Worm (Caenorhabditis elegans) whole organism, L4 larva: ENCODE results near the gene srh-38.
"Not testable (repeated sequence)": the region's sequence is repeated elsewhere in the genome, so short reads cannot be mapped to it uniquely, and the experiment has no call there.

Experiments used
- F26F4.8 ChIP-seq: fragments of 200-800 bp; sonication (Bioruptor generic); conservative IDR thresholded peaks from 2 replicates; pipeline ENCODE4 v1.3.6; 2022; ENCODE audit warnings: missing genetic modification characterization, missing compliant biosample characterization
- F44E2.7 ChIP-seq: fragments of 200-800 bp; sonication (Bioruptor generic); IDR thresholded peaks from 2 replicates; pipeline ENCODE4 v2.1.2; 2022; ENCODE audit warnings: missing genetic modification characterization, missing compliant biosample characterization
- T26A8.4 ChIP-seq: fragments of 200-800 bp; sonication (Bioruptor generic); IDR thresholded peaks from 2 replicates; pipeline ENCODE4 v1.3.6; 2022; ENCODE audit warnings: missing genetic modification characterization, missing compliant biosample characterization
- Y48G9A.11 ChIP-seq: fragments of 200-800 bp; sonication (Bioruptor generic); IDR thresholded peaks from 2 replicates; pipeline ENCODE4 v1.3.6; 2022; ENCODE audit warnings: missing genetic modification reagents, missing genetic modification characterization, missing compliant biosample characterization
- ama-1 ChIP-seq: fragments of 150-350 bp; optimal IDR thresholded peaks from 2 replicates; lab custom pipeline; 2014; ENCODE audit warnings: inconsistent platforms, mixed read lengths
- ceh-44 ChIP-seq: fragments of 200-800 bp; sonication (Bioruptor generic); IDR thresholded peaks from 2 replicates; pipeline ENCODE4 v1.3.6; 2022; ENCODE audit warnings: missing genetic modification reagents, missing genetic modification characterization, missing compliant biosample characterization
- daf-19 ChIP-seq: fragments of 200-800 bp; sonication (Bioruptor generic); conservative IDR thresholded peaks from 2 replicates; pipeline ENCODE4 v1.3.6; 2022; ENCODE audit warnings: missing genetic modification characterization, missing compliant biosample characterization
- dmd-6 ChIP-seq: fragments of 200-800 bp; sonication (Bioruptor generic); IDR thresholded peaks from 2 replicates; pipeline ENCODE4 v1.3.6; 2022; ENCODE audit warnings: missing genetic modification reagents, missing genetic modification characterization, missing compliant biosample characterization
- dmd-8 ChIP-seq: fragments of 200-800 bp; sonication (Bioruptor generic); IDR thresholded peaks from 2 replicates; pipeline ENCODE4 v1.3.6; 2022; ENCODE audit warnings: missing genetic modification characterization, missing compliant biosample characterization
- egl-27 ChIP-seq: sonication (generic microtip); optimal IDR thresholded peaks from 3 replicates; lab custom pipeline; 2017; ENCODE audit warnings: missing biosample characterization, missing genetic modification reagents, missing genetic modification characterization
- fkh-10 ChIP-seq: fragments of 150-350 bp; optimal IDR thresholded peaks from 2 replicates; lab custom pipeline; 2014; ENCODE audit warnings: missing biosample characterization, missing genetic modification reagents, missing genetic modification characterization
- fos-1 ChIP-seq: fragments of 150-350 bp; optimal IDR thresholded peaks from 2 replicates; lab custom pipeline; 2014; ENCODE audit warnings: missing biosample characterization, missing genetic modification characterization
- gei-8 ChIP-seq: fragments of 200-800 bp; sonication (Bioruptor generic); optimal IDR thresholded peaks from 2 replicates; lab custom pipeline; 2018; ENCODE audit warnings: mild to moderate bottlenecking, missing genetic modification characterization, missing compliant biosample characterization
- hmg-1.1 ChIP-seq: fragments of 200-800 bp; sonication (Bioruptor generic); IDR thresholded peaks from 2 replicates; pipeline ENCODE4 v1.3.6; 2022; ENCODE audit warnings: missing genetic modification reagents, missing genetic modification characterization, missing compliant biosample characterization
- jun-1 ChIP-seq: fragments of 150-350 bp; optimal IDR thresholded peaks from 2 replicates; lab custom pipeline; 2014; ENCODE audit warnings: missing biosample characterization, missing genetic modification reagents, missing genetic modification characterization
- lin-38 ChIP-seq: fragments of 200-800 bp; sonication (Bioruptor generic); IDR thresholded peaks from 2 replicates; pipeline ENCODE4 v1.3.6; 2022; ENCODE audit warnings: missing genetic modification reagents, missing genetic modification characterization, missing compliant biosample characterization
- lsy-2 ChIP-seq, 2 experiments: fragments of 150-350 bp in 1 of 2; sonication (generic microtip) in 1 of 2; optimal IDR thresholded peaks; 2 replicates each; lab custom pipeline; 2014 to 2017; ENCODE audit warnings: missing biosample characterization in 2 of 2, missing genetic modification characterization in 2 of 2
- mdl-1 ChIP-seq, 2 experiments: fragments of 150-350 bp in 1 of 2; sonication (generic microtip) in 1 of 2; optimal IDR thresholded peaks; 2 replicates each; lab custom pipeline; 2014 to 2017; ENCODE audit warnings: missing biosample characterization in 2 of 2, missing genetic modification characterization in 2 of 2
- mes-2 ChIP-seq: sonication (generic microtip); optimal IDR thresholded peaks from 2 replicates; lab custom pipeline; 2016; ENCODE audit warnings: missing genotype, mild to moderate bottlenecking, missing genetic modification characterization, missing compliant biosample characterization; ENCODE audit not compliant: poor library complexity, severe bottlenecking
- mxl-3 ChIP-seq: fragments of 200-800 bp; sonication (Bioruptor generic); optimal IDR thresholded peaks from 2 replicates; lab custom pipeline; 2018; ENCODE audit warnings: mild to moderate bottlenecking, missing genetic modification characterization, missing compliant biosample characterization
- nhr-111 ChIP-seq: fragments of 200-800 bp; sonication (Bioruptor generic); optimal IDR thresholded peaks from 2 replicates; lab custom pipeline; 2018; ENCODE audit warnings: mild to moderate bottlenecking, missing genetic modification characterization, missing compliant biosample characterization
- nhr-25 ChIP-seq: sonication (generic microtip); optimal IDR thresholded peaks from 2 replicates; lab custom pipeline; 2017; ENCODE audit warnings: missing genetic modification characterization, mild to moderate bottlenecking, missing compliant biosample characterization, antibody characterized with exemption, moderate library complexity, borderline replicate concordance; ENCODE audit not compliant: insufficient read depth
- nhr-42 ChIP-seq: fragments of 200-800 bp; sonication (Bioruptor generic); IDR thresholded peaks from 2 replicates; pipeline ENCODE4 v1.3.6; 2022; ENCODE audit warnings: missing genetic modification characterization, missing compliant biosample characterization
- pha-4 ChIP-seq, 2 experiments: fragments of 150-350 bp in 1 of 2; fragments of 200-800 bp in 1 of 2; sonication (Bioruptor generic) in 1 of 2; IDR thresholded peaks in 1 of 2; optimal IDR thresholded peaks in 1 of 2; 2 replicates each; pipeline versions ENCODE4 v1.3.6 to Lab custom; 2014 to 2022; ENCODE audit warnings: missing genetic modification characterization in 2 of 2, missing genetic modification reagents in 2 of 2, missing biosample characterization in 1 of 2, missing compliant biosample characterization in 1 of 2
- php-3 ChIP-seq: fragments of 200-800 bp; sonication (Bioruptor generic); IDR thresholded peaks from 2 replicates; pipeline ENCODE4 v1.3.6; 2022; ENCODE audit warnings: missing genetic modification reagents, missing genetic modification characterization, missing compliant biosample characterization
- rbr-2 ChIP-seq: sonication (generic microtip); optimal IDR thresholded peaks from 2 replicates; lab custom pipeline; 2016; ENCODE audit warnings: missing genotype, missing genetic modification characterization, missing compliant biosample characterization
- saeg-2 ChIP-seq: fragments of 200-800 bp; sonication (Bioruptor generic); IDR thresholded peaks from 2 replicates; pipeline ENCODE4 v1.3.6; 2022; ENCODE audit warnings: missing genetic modification reagents, missing genetic modification characterization, missing compliant biosample characterization
- sdz-12 ChIP-seq: fragments of 200-800 bp; sonication (Bioruptor generic); optimal IDR thresholded peaks from 2 replicates; lab custom pipeline; 2018; ENCODE audit warnings: mild to moderate bottlenecking, missing genetic modification characterization, missing compliant biosample characterization
- skn-1 ChIP-seq: fragments of 150-350 bp; optimal IDR thresholded peaks from 2 replicates; lab custom pipeline; 2014; ENCODE audit warnings: missing biosample characterization, missing genetic modification characterization
- zag-1 ChIP-seq: fragments of 150-350 bp; optimal IDR thresholded peaks from 2 replicates; lab custom pipeline; 2014; ENCODE audit warnings: missing biosample characterization, missing genetic modification characterization
- ztf-7 ChIP-seq: fragments of 150-350 bp; optimal IDR thresholded peaks from 2 replicates; lab custom pipeline; 2014; ENCODE audit warnings: missing biosample characterization, missing genetic modification characterization

Gene srh-38

DNA sequence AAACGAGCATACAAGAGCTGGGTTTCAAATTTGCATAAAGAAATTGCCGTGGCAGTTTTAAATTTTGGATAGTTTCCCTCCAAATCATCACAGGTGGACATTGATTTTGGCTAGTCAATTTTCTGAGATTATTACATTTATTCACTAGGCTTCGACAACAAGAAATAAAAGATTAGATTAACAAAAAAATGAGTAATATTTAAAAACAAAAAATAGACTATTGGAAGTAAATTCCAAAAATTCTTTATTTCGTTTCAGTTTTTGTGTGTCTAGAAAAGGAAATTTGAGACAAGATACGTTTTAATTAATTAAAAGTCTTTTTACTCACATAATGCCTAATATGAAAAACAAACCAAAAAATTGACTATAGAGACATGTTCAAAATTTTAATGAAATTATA is 35.7 kb upstream of the srh-38 start, which contains the start of gene srw-142:
Gene srw-142 (minus strand): TSS at position 101 of the 400 bp plus-strand sequence.
- TF ChIP-seq zag-1 (no peak), nhr-111 (no peak)

DNA sequence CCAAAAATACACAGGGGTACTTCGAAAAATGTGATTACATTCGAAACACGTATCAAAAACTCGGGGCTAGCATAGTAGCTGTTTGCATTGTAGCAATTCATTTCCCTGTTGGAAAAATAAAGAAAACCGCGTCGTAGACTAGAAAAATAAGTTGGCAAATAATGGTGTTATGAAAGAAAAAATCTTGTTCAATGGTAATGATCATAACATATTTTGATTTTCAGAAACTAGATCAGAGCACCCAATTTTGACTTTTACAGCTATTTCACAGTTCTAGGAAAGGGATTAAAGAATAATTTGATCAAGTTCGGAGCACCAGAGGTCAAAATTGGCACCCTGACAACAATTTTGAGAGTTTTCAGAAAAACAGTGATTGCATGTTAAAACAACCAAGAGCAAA is 32.8 kb upstream of the srh-38 start, which contains the start of gene srh-248:
Gene srh-248 (minus strand): TSS at position 101 of the 400 bp plus-strand sequence.
- not testable (repeated sequence) for TF ChIP-seq jun-1; mdl-1 (tag; optimal IDR thresholded peaks at IDR 0.05; lab: Kevin White, UChicago); lin-38

DNA sequence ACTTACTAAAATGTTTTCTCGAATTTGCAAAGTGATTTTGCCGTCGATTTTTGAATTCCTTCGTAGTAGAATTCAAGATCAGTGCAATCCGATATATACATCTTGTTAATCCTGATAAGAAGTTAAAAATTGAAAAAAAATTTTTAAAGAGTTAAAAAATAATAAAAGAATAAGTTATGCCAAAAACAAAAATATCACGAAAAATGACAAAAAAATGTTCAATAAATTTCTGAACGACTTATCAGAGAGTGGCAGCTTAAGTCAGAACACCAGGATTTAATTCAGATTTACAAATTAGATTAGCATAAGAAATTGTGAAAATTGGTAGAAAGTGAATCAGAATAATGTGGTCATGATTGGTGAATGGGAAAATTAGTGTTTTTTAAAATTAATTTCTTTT is 29.6 kb upstream of the srh-38 start, which contains the start of gene srw-122:
Gene srw-122 (minus strand): TSS at position 101 of the 400 bp plus-strand sequence.
- not testable (repeated sequence) for TF ChIP-seq skn-1 (tag; lab: Kevin White, UChicago); jun-1; daf-19 (GFP tag; lab: Robert Waterston, UW)

DNA sequence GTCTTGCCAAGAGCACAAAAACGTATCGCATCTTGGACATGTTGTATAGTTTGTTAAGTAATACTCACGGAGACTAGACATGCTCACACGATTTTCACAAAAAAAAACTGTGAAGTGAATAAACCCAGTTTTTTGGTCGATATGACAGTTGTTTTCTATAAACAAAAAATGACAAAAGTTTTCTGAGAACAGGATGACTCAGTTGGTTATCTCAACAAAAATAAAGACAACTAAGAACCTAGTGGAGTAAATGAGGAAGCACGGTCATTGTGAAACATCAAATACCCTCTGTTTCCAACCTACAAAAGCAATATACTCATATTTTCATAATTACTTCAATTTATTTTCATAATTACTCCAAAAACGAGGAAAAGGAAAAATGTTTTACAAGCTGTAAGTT is 23.1 kb upstream of the srh-38 start, which contains the start of gene srh-87:
Gene srh-87 (minus strand): TSS at position 101 of the 400 bp plus-strand sequence.
- TF ChIP-seq nhr-42 (GFP tag; lab: Robert Waterston, UW) (no peak), mdl-1 (tag; optimal IDR thresholded peaks at IDR 0.05; lab: Kevin White, UChicago) (no peak), Y48G9A.11 (no peak), ztf-7 (tag; lab: Kevin White, UChicago) (no peak), egl-27 (tag; lab: Kevin White, UChicago) (no peak), dmd-6 (GFP tag; lab: Robert Waterston, UW) (no peak), gei-8 (GFP tag; lab: Kevin White, UChicago) (no peak), lsy-2 (tag; optimal IDR thresholded peaks at IDR 0.05; lab: Kevin White, UChicago) (no peak), ama-1 (lab: Kevin White, UChicago) (no peak)

DNA sequence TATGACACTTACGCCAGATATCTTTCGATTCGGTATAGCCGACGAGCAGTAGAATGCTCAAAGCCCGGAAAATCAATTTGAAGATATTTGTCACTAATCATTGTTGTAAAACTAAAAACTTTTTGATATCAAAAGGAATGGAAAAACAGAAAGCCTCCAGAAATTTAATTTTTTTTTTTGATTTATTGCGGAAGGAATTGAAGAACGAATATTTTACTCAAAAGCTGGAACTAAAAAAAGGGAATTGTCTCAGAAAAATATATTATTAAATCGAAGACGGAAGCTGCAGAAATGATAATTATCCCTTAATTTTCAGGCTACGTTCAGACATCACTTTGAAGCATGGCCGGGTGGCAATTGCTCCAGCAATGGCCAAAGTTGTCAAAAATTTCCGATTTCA is 21.4 kb upstream of the srh-38 start, which contains the start of gene srw-137:
Gene srw-137 (minus strand): TSS at position 101 of the 400 bp plus-strand sequence.
- TF ChIP-seq mxl-3 (GFP tag; lab: Kevin White, UChicago) (no peak), php-3 (GFP tag; lab: Robert Waterston, UW) (no peak), mes-2 (tag; lab: Kevin White, UChicago) (no peak), hmg-1.1 (no peak), nhr-25 (tag; lab: Kevin White, UChicago) (no peak), fos-1 (tag; lab: Kevin White, UChicago) (no peak), F26F4.8 (GFP tag; lab: Robert Waterston, UW) (no peak), rbr-2 (tag; lab: Kevin White, UChicago) (no peak), ceh-44 (GFP tag; lab: Robert Waterston, UW) (no peak), zag-1 (no peak), fkh-10 (GFP tag; lab: Kevin White, UChicago) (no peak), saeg-2 (GFP tag; lab: Robert Waterston, UW) (no peak), dmd-8 (GFP tag; lab: Robert Waterston, UW) (no peak), T26A8.4 (GFP tag; lab: Robert Waterston, UW) (no peak), F44E2.7 (no peak), sdz-12 (GFP tag; lab: Kevin White, UChicago) (no peak), pha-4 (GFP tag; IDR thresholded peaks at IDR 0.05; lab: Robert Waterston, UW) (no peak), pha-4 (tag; optimal IDR thresholded peaks at IDR 0.05; lab: Kevin White, UChicago) (no peak)
